Worm (Caenorhabditis elegans) whole organism, L4 larva: ENCODE data around the gene tps-2.

Source experiments
- Y5F2A.4 ChIP-seq: fragments of 200-800 bp; sonication (Bioruptor generic); optimal IDR thresholded peaks from 2 replicates; lab custom pipeline; 2018; ENCODE audit warnings: mild to moderate bottlenecking, missing genetic modification characterization, missing compliant biosample characterization
- aha-1 ChIP-seq: fragments of 150-350 bp; peaks from one replicate; lab custom pipeline; 2014; ENCODE audit warnings: missing biosample characterization, missing genetic modification characterization
- arid-1 ChIP-seq: fragments of 200-800 bp; sonication (Bioruptor generic); conservative IDR thresholded peaks from 2 replicates; pipeline ENCODE4 v1.3.6; 2022; ENCODE audit warnings: missing genetic modification reagents, missing genetic modification characterization, missing compliant biosample characterization
- ces-1 ChIP-seq: fragments of 150-350 bp; sonication (generic microtip); optimal IDR thresholded peaks from 4 replicates; lab custom pipeline; 2014; ENCODE audit warnings: missing biosample characterization, missing genetic modification reagents, missing genetic modification characterization
- dmd-6 ChIP-seq: fragments of 200-800 bp; sonication (Bioruptor generic); IDR thresholded peaks from 2 replicates; pipeline ENCODE4 v1.3.6; 2022; ENCODE audit warnings: missing genetic modification reagents, missing genetic modification characterization, missing compliant biosample characterization
- lin-39 ChIP-seq: fragments of 150-350 bp; optimal IDR thresholded peaks from 2 replicates; lab custom pipeline; 2014; ENCODE audit warnings: missing biosample characterization, missing genetic modification reagents, missing genetic modification characterization
- mep-1 ChIP-seq: fragments of 150-350 bp; sonication (generic microtip); optimal IDR thresholded peaks from 3 replicates; lab custom pipeline; 2014; ENCODE audit warnings: missing biosample characterization, missing genetic modification characterization
- mxl-2 ChIP-seq: fragments of 200-800 bp; sonication (Bioruptor generic); conservative IDR thresholded peaks from 2 replicates; pipeline ENCODE4 v1.3.6; 2022; ENCODE audit warnings: missing genetic modification reagents, missing genetic modification characterization, missing compliant biosample characterization
- nhr-28 ChIP-seq: fragments of 150-350 bp; optimal IDR thresholded peaks from 2 replicates; lab custom pipeline; 2014; ENCODE audit warnings: missing biosample characterization, missing genetic modification characterization
- unc-39 ChIP-seq: sonication (generic microtip); optimal IDR thresholded peaks from 2 replicates; lab custom pipeline; 2017; ENCODE audit warnings: missing biosample characterization, missing genetic modification characterization

ce11 chrII:14576429-14576828 is 24.3 kb upstream of the tps-2 start, which contains the start of gene C01G12.13:
- no peak for TF ChIP-seq mxl-2 (GFP tag; lab: Robert Waterston, UW)
- TF ChIP-seq aha-1 (tag; lab: Kevin White, UChicago) = no peak
- no peak for TF ChIP-seq dmd-6 (GFP tag; lab: Robert Waterston, UW)
- TF ChIP-seq Y5F2A.4 = no peak
- no peak for TF ChIP-seq ces-1 (GFP tag; lab: Kevin White, UChicago)
- TF ChIP-seq mep-1 = no peak
- no peak for TF ChIP-seq lin-39 (tag; lab: Kevin White, UChicago)
- no peak for TF ChIP-seq arid-1
- no peak for TF ChIP-seq nhr-28 (tag; lab: Kevin White, UChicago)
- TF ChIP-seq unc-39 (tag; lab: Kevin White, UChicago) = no peak
